Worm (Caenorhabditis elegans): ENCODE results near the gene srlf-17.

The srlf-17 gene

ce11 chrIV:11111898-11112297 lies 9.4 kb upstream of the srlf-17 start:
- TF ChIP-seq lin-35 (GFP tag; optimal IDR thresholded peaks at IDR 0.05): no peak
- no peak for TF ChIP-seq madf-3 (GFP tag; IDR thresholded peaks at IDR 0.05)
- TF ChIP-seq Y79H2A.3 (GFP tag; conservative IDR thresholded peaks at IDR 0.05): no peak
- TF ChIP-seq lag-1 (GFP tag; IDR thresholded peaks at IDR 0.05): no peak
- TF ChIP-seq ekl-4 (GFP tag; IDR thresholded peaks at IDR 0.05): no peak
- TF ChIP-seq ceh-91 (GFP tag; IDR thresholded peaks at IDR 0.05): no peak
- no peak for TF ChIP-seq ztf-26 (tag; optimal IDR thresholded peaks at IDR 0.05)
- no peak for TF ChIP-seq hmg-1.2 (GFP tag; IDR thresholded peaks at IDR 0.05)
- TF ChIP-seq F23B12.7 (tag; optimal IDR thresholded peaks at IDR 0.05; ENCODE audit: insufficient read depth): no peak

ce11 chrIV:11110995-11111619 lies 8.6 kb upstream of the srlf-17 start, which contains the start of gene rps-5:
Gene rps-5, minus strand, starts transcription at chrIV:11111045.
- peak; percentile 40; the same call in 1 of the 2 replicates for TF ChIP-seq rcor-1 (GFP tag; IDR thresholded peaks at IDR 0.05)
- no peak for TF ChIP-seq ceh-58 (GFP tag; IDR thresholded peaks at IDR 0.05)
- no peak for TF ChIP-seq aptf-2 (GFP tag; conservative IDR thresholded peaks at IDR 0.05)
- no peak for TF ChIP-seq attf-5 (GFP tag; optimal IDR thresholded peaks at IDR 0.05)
- no peak for TF ChIP-seq egl-18 (GFP tag; IDR thresholded peaks at IDR 0.05)
- no peak for TF ChIP-seq B0019.2 (GFP tag; conservative IDR thresholded peaks at IDR 0.05)
- no peak for TF ChIP-seq sea-2 (GFP tag; IDR thresholded peaks at IDR 0.05)
- TF ChIP-seq nhr-80 (tag; optimal IDR thresholded peaks at IDR 0.05): no peak
- TF ChIP-seq rpc-1 (optimal IDR thresholded peaks at IDR 0.05): no peak
- TF ChIP-seq rpc-1 (tag; optimal IDR thresholded peaks at IDR 0.05): no peak
- no peak for TF ChIP-seq mes-4 (tag; optimal IDR thresholded peaks at IDR 0.05)
- TF ChIP-seq ztf-18 (tag; optimal IDR thresholded peaks at IDR 0.05): no peak
- TF ChIP-seq nfya-1 (tag; optimal IDR thresholded peaks at IDR 0.05; ENCODE audit: borderline replicate concordance, insufficient read depth): no peak
- no peak for TF ChIP-seq ama-1 (optimal IDR thresholded peaks at IDR 0.05)
- TF ChIP-seq ama-1 (GFP tag; optimal IDR thresholded peaks at IDR 0.05): no peak
- no peak for TF ChIP-seq mxl-1 (tag; optimal IDR thresholded peaks at IDR 0.05)
- TF ChIP-seq D2030.7 (GFP tag; IDR thresholded peaks at IDR 0.05): peak; percentile 52; the same call in 1 of the 2 replicates
- TF ChIP-seq madf-10 (tag; optimal IDR thresholded peaks at IDR 0.05): no peak
- no peak for TF ChIP-seq him-1 (tag; optimal IDR thresholded peaks at IDR 0.05)
- peak; percentile 33 for TF ChIP-seq snpc-1.3 (tag; optimal IDR thresholded peaks at IDR 0.05; ENCODE audit: insufficient read depth)
- no peak for TF ChIP-seq hlh-12 (tag; optimal IDR thresholded peaks at IDR 0.05)
- no peak for TF ChIP-seq nhr-27 (tag; optimal IDR thresholded peaks at IDR 0.05)
- TF ChIP-seq Y67H2A.10 (GFP tag; conservative IDR thresholded peaks at IDR 0.05): no peak
- no peak for TF ChIP-seq akir-1 (GFP tag; optimal IDR thresholded peaks at IDR 0.05)
- peak in 1 of 2 experiments; percentile 32 for TF ChIP-seq let-607 (tag; optimal IDR thresholded peaks at IDR 0.05)
- TF ChIP-seq hrde-1 (tag; optimal IDR thresholded peaks at IDR 0.05; ENCODE audit: borderline replicate concordance): no peak
- TF ChIP-seq F22D6.2 (tag; optimal IDR thresholded peaks at IDR 0.05): no peak
- no peak for TF ChIP-seq gei-17 (GFP tag; optimal IDR thresholded peaks at IDR 0.05)
- no peak for TF ChIP-seq unc-130 (GFP tag; optimal IDR thresholded peaks at IDR 0.05)
- TF ChIP-seq dpl-1 (GFP tag; optimal IDR thresholded peaks at IDR 0.05): no peak
- TF ChIP-seq lsy-27 (tag; optimal IDR thresholded peaks at IDR 0.05; ENCODE audit: borderline replicate concordance, insufficient read depth): no peak
- TF ChIP-seq mcd-1 (GFP tag; IDR thresholded peaks at IDR 0.05): peak; percentile 54
- peak; percentile 51 for TF ChIP-seq lin-54 (GFP tag; optimal IDR thresholded peaks at IDR 0.05)
- TF ChIP-seq hmg-1.2 (GFP tag; IDR thresholded peaks at IDR 0.05): peak; percentile 93
- TF ChIP-seq C06A6.2 (GFP tag; conservative IDR thresholded peaks at IDR 0.05): no peak
- no peak for TF ChIP-seq dox-1 (GFP tag; IDR thresholded peaks at IDR 0.05)
- no peak for TF ChIP-seq ZK185.1 (tag; optimal IDR thresholded peaks at IDR 0.05; ENCODE audit: poor library complexity, severe bottlenecking)
- no peak for TF ChIP-seq nhr-90 (tag; optimal IDR thresholded peaks at IDR 0.05)
- TF ChIP-seq K11D2.4 (GFP tag; IDR thresholded peaks at IDR 0.05): no peak
